Worm (Caenorhabditis elegans): ENCODE measurements around the gene nhr-94.
A peak's percentile ranks its signal among the peaks of the same experiment; 100 is the strongest.

The nhr-94 gene

ce11 chrV:7693394-7693793 is 7.3 kb upstream of the nhr-94 start, which contains the start of gene C12D5.10:
C12D5.10 (minus strand) TSS chrV:7693494.
- TF ChIP-seq php-3 (GFP tag; IDR thresholded peaks at IDR 0.05) (no peak), lir-3 (tag; optimal IDR thresholded peaks at IDR 0.05) (no peak), arid-1 (GFP tag; conservative IDR thresholded peaks at IDR 0.05) (no peak), mxl-2 (GFP tag; conservative IDR thresholded peaks at IDR 0.05) (no peak), nhr-11 (tag; optimal IDR thresholded peaks at IDR 0.05) (no peak), ctbp-1 (GFP tag; IDR thresholded peaks at IDR 0.05) (no peak), egl-27 (tag; optimal IDR thresholded peaks at IDR 0.05) (no peak), lim-7 (GFP tag; IDR thresholded peaks at IDR 0.05) (no peak), gei-8 (GFP tag; optimal IDR thresholded peaks at IDR 0.05) (no peak), daf-19 (GFP tag; conservative IDR thresholded peaks at IDR 0.05) (no peak), nhr-41 (GFP tag; IDR thresholded peaks at IDR 0.05) (no peak)

DNA sequence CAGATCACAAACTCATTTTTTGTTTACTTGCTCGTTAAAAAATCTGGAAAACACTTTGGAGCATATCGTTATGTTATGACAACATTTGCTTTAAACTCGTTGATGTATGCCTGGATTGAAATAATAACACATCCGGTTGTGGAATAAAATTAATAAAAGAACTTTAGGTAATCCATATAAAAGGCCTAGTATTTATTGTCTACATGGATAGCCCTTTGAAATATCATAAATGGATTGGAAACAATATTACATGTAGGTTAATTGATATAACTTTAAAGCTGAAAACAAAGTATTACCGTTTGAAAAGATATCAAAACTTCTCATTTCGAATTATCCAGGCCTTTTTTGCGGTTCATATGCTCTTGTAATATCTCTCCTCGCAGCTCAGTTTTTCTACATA is 4.5 kb upstream of the nhr-94 start:
- TF ChIP-seq unc-62 (GFP tag; optimal IDR thresholded peaks at IDR 0.05 in 1 of 2) (peak in 1 of 2 experiments; percentile 90), unc-62 (tag; optimal IDR thresholded peaks at IDR 0.05) (no peak), nhr-77 (tag; optimal IDR thresholded peaks at IDR 0.05) (no peak)

- no peak for TF ChIP-seq sdz-12 (GFP tag; optimal IDR thresholded peaks at IDR 0.05)
- TF ChIP-seq daf-8 (GFP tag; IDR thresholded peaks at IDR 0.05), result no peak
- TF ChIP-seq lim-7 (GFP tag; IDR thresholded peaks at IDR 0.05), result no peak
- no peak for TF ChIP-seq nhr-42 (GFP tag; IDR thresholded peaks at IDR 0.05)
- TF ChIP-seq dmd-6 (GFP tag; IDR thresholded peaks at IDR 0.05), result no peak
- no peak for TF ChIP-seq R02D3.7 (tag; optimal IDR thresholded peaks at IDR 0.05)
- no peak for TF ChIP-seq unc-130 (GFP tag; optimal IDR thresholded peaks at IDR 0.05)
- TF ChIP-seq nhr-102 (tag; optimal IDR thresholded peaks at IDR 0.05), result no peak
- no peak for TF ChIP-seq attf-4 (tag; optimal IDR thresholded peaks at IDR 0.05)
- TF ChIP-seq set-16 (GFP tag; IDR thresholded peaks at IDR 0.05), result no peak
- TF ChIP-seq egl-27 (tag; optimal IDR thresholded peaks at IDR 0.05), result no peak
- no peak for TF ChIP-seq lin-39 (tag; optimal IDR thresholded peaks at IDR 0.05)
- TF ChIP-seq mes-2 (tag; optimal IDR thresholded peaks at IDR 0.05; ENCODE audit: poor library complexity, severe bottlenecking), result no peak
- no peak for TF ChIP-seq zip-2 (tag; optimal IDR thresholded peaks at IDR 0.05)
- TF ChIP-seq F37D6.2 (tag; optimal IDR thresholded peaks at IDR 0.05), result no peak
Observed at ce11 chrV:7689888-7690287, 3.8 kb upstream of the nhr-94 start, which contains the start of gene C12D5.9. C12D5.9 (minus strand) TSS chrV:7689988.

DNA sequence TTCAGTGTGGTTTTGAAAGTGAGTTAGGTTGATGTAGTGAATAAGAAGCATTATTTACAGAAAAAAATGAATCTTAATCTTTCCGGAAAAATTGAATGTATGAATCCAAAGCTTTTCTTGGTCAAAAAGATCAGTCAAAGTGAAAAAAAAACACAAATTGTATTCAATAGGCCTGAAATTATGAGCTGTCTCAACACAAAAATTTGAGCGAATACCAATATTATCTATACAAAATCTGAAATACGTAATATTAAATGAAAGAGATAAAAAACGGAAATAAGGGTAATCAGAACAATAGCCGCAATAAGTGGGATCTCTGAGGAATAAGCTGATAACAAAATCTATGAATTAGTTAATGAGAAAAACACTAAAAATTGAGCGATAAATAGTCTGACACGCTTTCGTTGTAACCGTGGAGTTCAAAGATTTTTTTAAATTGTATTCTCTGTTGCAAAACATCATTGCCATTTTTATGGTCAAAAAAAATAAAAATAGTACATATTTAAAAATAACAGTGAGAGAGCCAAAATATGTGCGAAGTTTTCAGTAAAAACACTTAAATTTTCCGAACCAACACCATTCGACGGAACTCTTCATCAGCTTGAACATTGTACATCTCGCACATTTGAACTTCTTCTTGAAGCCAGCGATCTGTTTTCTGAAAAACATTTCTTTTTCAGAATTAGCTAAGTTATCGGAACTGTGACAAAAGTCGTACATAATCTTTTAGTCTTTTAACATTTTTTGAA is 2.1 kb downstream of the nhr-94 start, which contains the start of gene sre-11:
sre-11 (minus strand) TSS at position 51 of the 749 bp plus-strand sequence.
- TF ChIP-seq lin-13 (GFP tag; optimal IDR thresholded peaks at IDR 0.05) (no peak), unc-62 (GFP tag; optimal IDR thresholded peaks at IDR 0.05 in 1 of 2) (peak in 1 of 2 experiments; percentile 68), unc-62 (tag; optimal IDR thresholded peaks at IDR 0.05) (no peak)

ce11 chrV:7681388-7681787 is 4.7 kb downstream of the nhr-94 start, which contains the start of gene cyp-33A1:
cyp-33A1 (minus strand) TSS chrV:7681459.
- TF ChIP-seq mxl-3 (GFP tag; optimal IDR thresholded peaks at IDR 0.05) (peak; percentile 15), daf-16 (GFP tag; optimal IDR thresholded peaks at IDR 0.05) (no peak), daf-16 (tag; optimal IDR thresholded peaks at IDR 0.05) (peak; percentile 88), dve-1 (tag; optimal IDR thresholded peaks at IDR 0.05; ENCODE audit: insufficient read depth) (peak; percentile 51), zip-11 (GFP tag; IDR thresholded peaks at IDR 0.05) (no peak), nhr-28 (tag; optimal IDR thresholded peaks at IDR 0.05) (peak; percentile 100), mdl-1 (tag; optimal IDR thresholded peaks at IDR 0.05) (peak in 1 of 2 experiments; percentile 27), mdt-29 (GFP tag; IDR thresholded peaks at IDR 0.05) (no peak), nhr-77 (tag; optimal IDR thresholded peaks at IDR 0.05) (peak; percentile 38), F10B5.3 (tag; optimal IDR thresholded peaks at IDR 0.05) (no peak)
